3 worm cellular contexts compared by ENCODE assay signal in the genomic region with DNA sequence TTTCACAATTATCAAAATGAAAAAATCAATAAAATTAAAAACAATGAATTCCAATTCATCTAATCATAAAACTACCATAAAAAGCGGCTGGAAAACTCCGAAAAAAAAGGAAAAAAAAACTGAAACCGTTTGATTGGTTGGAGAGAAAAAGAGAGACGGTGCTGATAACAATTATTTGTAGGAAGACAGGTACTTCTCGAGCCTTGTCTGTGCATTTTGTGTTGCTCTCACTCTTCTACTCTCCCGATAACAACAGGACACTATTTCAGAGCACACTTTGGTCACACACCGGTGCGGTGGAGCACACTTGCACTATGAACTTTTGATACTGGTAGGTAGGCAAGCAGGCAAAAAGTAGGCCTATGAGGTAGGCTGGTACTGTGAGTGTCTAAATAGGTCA.
A peak's percentile ranks its signal among the peaks of the same experiment; 100 is the strongest.
TF ChIP-seq lines count a peak whose summit lies in the region.

No protein-coding gene starts in this region.

TF ChIP-seq in whole organism, L1 larva, 84 proteins besides CTCF, POLR2A, EP300 and RAD21 (continued from another document):
- TF ChIP-seq lsy-2 (tag; optimal IDR thresholded peaks at IDR 0.05; lab: Kevin White, UChicago) (peak in 1 of 2 experiments; percentile 25), alr-1 (tag; optimal IDR thresholded peaks at IDR 0.05; lab: Kevin White, UChicago; ENCODE audit: borderline replicate concordance) (no peak), nhr-77 (tag; optimal IDR thresholded peaks at IDR 0.05; lab: Kevin White, UChicago) (peak; percentile 4), efl-1 (optimal IDR thresholded peaks at IDR 0.05; lab: Kevin White, UChicago) (no peak), efl-1 (GFP tag; optimal IDR thresholded peaks at IDR 0.05 in 1 of 2; lab: Kevin White, UChicago) (peak in 1 of 2 experiments; percentile 67), lin-35 (GFP tag; optimal IDR thresholded peaks at IDR 0.05; lab: Kevin White, UChicago) (peak in 1 of 2 experiments; percentile 38), ceh-88 (GFP tag; IDR thresholded peaks at IDR 0.05; lab: Robert Waterston, UW) (no peak)

TF ChIP-seq in whole organism, L4 larva, 104 proteins besides CTCF, POLR2A, EP300 and RAD21 (continued from another document):
- peak in 1 of 2 experiments; percentile 21 for TF ChIP-seq daf-16 (GFP tag; optimal IDR thresholded peaks at IDR 0.05; lab: Kevin White, UChicago)
- peak; percentile 89 for TF ChIP-seq daf-16 (tag; optimal IDR thresholded peaks at IDR 0.05; lab: Kevin White, UChicago)
- TF ChIP-seq mep-1 (tag; optimal IDR thresholded peaks at IDR 0.05; lab: Kevin White, UChicago): peak; percentile 29
- TF ChIP-seq unc-62 (GFP tag; optimal IDR thresholded peaks at IDR 0.05 in 1 of 2; lab: Kevin White, UChicago): peak in 1 of 2 experiments; percentile 42
- TF ChIP-seq unc-62 (tag; optimal IDR thresholded peaks at IDR 0.05; lab: Kevin White, UChicago): no peak
- TF ChIP-seq lin-39 (tag; optimal IDR thresholded peaks at IDR 0.05; lab: Kevin White, UChicago): no peak
- no peak for TF ChIP-seq F37D6.2 (tag; optimal IDR thresholded peaks at IDR 0.05; lab: Kevin White, UChicago)
- no peak for TF ChIP-seq ZK337.2 (GFP tag; IDR thresholded peaks at IDR 0.05; lab: Robert Waterston, UW)
- TF ChIP-seq saeg-2 (GFP tag; IDR thresholded peaks at IDR 0.05; lab: Robert Waterston, UW): peak; percentile 72; the same call in 1 of the 2 replicates
- TF ChIP-seq madf-9 (GFP tag; conservative IDR thresholded peaks at IDR 0.05; lab: Robert Waterston, UW): no peak
- TF ChIP-seq nhr-77 (tag; optimal IDR thresholded peaks at IDR 0.05; lab: Kevin White, UChicago): peak; percentile 99
- TF ChIP-seq nhr-25 (tag; optimal IDR thresholded peaks at IDR 0.05; lab: Kevin White, UChicago; ENCODE audit: borderline replicate concordance, insufficient read depth): no peak
- TF ChIP-seq lsy-2 (tag; optimal IDR thresholded peaks at IDR 0.05; lab: Kevin White, UChicago): peak in 1 of 2 experiments; percentile 48
- TF ChIP-seq dve-1 (tag; optimal IDR thresholded peaks at IDR 0.05; lab: Kevin White, UChicago; ENCODE audit: insufficient read depth): peak; percentile 76
- no peak for TF ChIP-seq F26F4.8 (GFP tag; conservative IDR thresholded peaks at IDR 0.05; lab: Robert Waterston, UW)
- no peak for TF ChIP-seq ceh-62 (tag; optimal IDR thresholded peaks at IDR 0.05; lab: Kevin White, UChicago)
- peak; percentile 50 for TF ChIP-seq hlh-30 (tag; optimal IDR thresholded peaks at IDR 0.05; lab: Kevin White, UChicago; ENCODE audit: insufficient read depth)
- TF ChIP-seq snpc-4 (tag; optimal IDR thresholded peaks at IDR 0.05; lab: Kevin White, UChicago): no peak
- peak; percentile 86 for TF ChIP-seq php-3 (GFP tag; IDR thresholded peaks at IDR 0.05; lab: Robert Waterston, UW)
- no peak for TF ChIP-seq set-16 (GFP tag; IDR thresholded peaks at IDR 0.05; lab: Robert Waterston, UW)
- peak; percentile 41; the same call in 1 of the 2 replicates for TF ChIP-seq lin-1 (GFP tag; IDR thresholded peaks at IDR 0.05; lab: Robert Waterston, UW)
- TF ChIP-seq pha-4 (GFP tag; IDR thresholded peaks at IDR 0.05; lab: Robert Waterston, UW): no peak
- no peak for TF ChIP-seq pha-4 (tag; optimal IDR thresholded peaks at IDR 0.05; lab: Kevin White, UChicago)
- no peak for TF ChIP-seq snpc-1.2 (GFP tag; IDR thresholded peaks at IDR 0.05; lab: Robert Waterston, UW)
- TF ChIP-seq dmd-6 (GFP tag; IDR thresholded peaks at IDR 0.05; lab: Robert Waterston, UW): peak; percentile 91
- TF ChIP-seq hmg-1.1 (GFP tag; IDR thresholded peaks at IDR 0.05; lab: Robert Waterston, UW): no peak
- TF ChIP-seq lin-13 (GFP tag; optimal IDR thresholded peaks at IDR 0.05; lab: Kevin White, UChicago): no peak
- TF ChIP-seq Y5F2A.4 (GFP tag; optimal IDR thresholded peaks at IDR 0.05; lab: Kevin White, UChicago): no peak
- TF ChIP-seq ceh-20 (GFP tag; IDR thresholded peaks at IDR 0.05; lab: Robert Waterston, UW): no peak
- no peak for TF ChIP-seq ceh-82 (tag; optimal IDR thresholded peaks at IDR 0.05; lab: Kevin White, UChicago)
- TF ChIP-seq pqm-1 (tag; optimal IDR thresholded peaks at IDR 0.05; lab: Kevin White, UChicago): peak; percentile 93
- TF ChIP-seq nhr-28 (tag; optimal IDR thresholded peaks at IDR 0.05; lab: Kevin White, UChicago): peak; percentile 99
- TF ChIP-seq unc-39 (tag; optimal IDR thresholded peaks at IDR 0.05; lab: Kevin White, UChicago): no peak
- TF ChIP-seq R02D3.7 (tag; optimal IDR thresholded peaks at IDR 0.05; lab: Kevin White, UChicago): no peak
- no peak for TF ChIP-seq fos-1 (tag; optimal IDR thresholded peaks at IDR 0.05; lab: Kevin White, UChicago)
- TF ChIP-seq dmd-9 (GFP tag; IDR thresholded peaks at IDR 0.05; lab: Robert Waterston, UW): no peak
- TF ChIP-seq ztf-7 (tag; optimal IDR thresholded peaks at IDR 0.05; lab: Kevin White, UChicago): no peak
- TF ChIP-seq skn-1 (tag; optimal IDR thresholded peaks at IDR 0.05; lab: Kevin White, UChicago): no peak
- TF ChIP-seq daf-8 (GFP tag; IDR thresholded peaks at IDR 0.05; lab: Robert Waterston, UW): no peak
- TF ChIP-seq duxl-1 (tag; optimal IDR thresholded peaks at IDR 0.05; lab: Kevin White, UChicago; ENCODE audit: poor library complexity): no peak
- TF ChIP-seq madf-5 (GFP tag; IDR thresholded peaks at IDR 0.05; lab: Robert Waterston, UW): no peak
- no peak for TF ChIP-seq nhr-41 (GFP tag; IDR thresholded peaks at IDR 0.05; lab: Robert Waterston, UW)
- no peak for TF ChIP-seq egl-43 (GFP tag; IDR thresholded peaks at IDR 0.05; lab: Robert Waterston, UW)
- peak; percentile 64 for TF ChIP-seq aha-1 (tag; lab: Kevin White, UChicago)
- no peak for TF ChIP-seq ama-1 (optimal IDR thresholded peaks at IDR 0.05; lab: Kevin White, UChicago)
- TF ChIP-seq mxl-3 (GFP tag; optimal IDR thresholded peaks at IDR 0.05; lab: Kevin White, UChicago): peak; percentile 31
- peak; percentile 69 for TF ChIP-seq lin-38 (GFP tag; IDR thresholded peaks at IDR 0.05; lab: Robert Waterston, UW)

TF ChIP-seq in whole organism, young adult, 124 proteins besides CTCF, POLR2A, EP300 and RAD21 (continued from another document):
- TF ChIP-seq sdz-38 (tag; optimal IDR thresholded peaks at IDR 0.05; lab: Kevin White, UChicago) (no peak), egl-18 (GFP tag; IDR thresholded peaks at IDR 0.05; lab: Robert Waterston, UW) (no peak), C06A6.2 (GFP tag; conservative IDR thresholded peaks at IDR 0.05; lab: Robert Waterston, UW) (no peak), akir-1 (GFP tag; optimal IDR thresholded peaks at IDR 0.05; lab: Kevin White, UChicago) (no peak), T26A5.8 (tag; optimal IDR thresholded peaks at IDR 0.05; lab: Kevin White, UChicago) (no peak), hlh-26 (GFP tag; conservative IDR thresholded peaks at IDR 0.05; lab: Robert Waterston, UW) (no peak), lsl-1 (GFP tag; optimal IDR thresholded peaks at IDR 0.05; lab: Kevin White, UChicago) (no peak), aptf-2 (GFP tag; conservative IDR thresholded peaks at IDR 0.05; lab: Robert Waterston, UW) (no peak), nfya-1 (tag; optimal IDR thresholded peaks at IDR 0.05; lab: Kevin White, UChicago; ENCODE audit: borderline replicate concordance, insufficient read depth) (no peak), lin-40 (tag; optimal IDR thresholded peaks at IDR 0.05; lab: Kevin White, UChicago) (no peak), lin-26 (GFP tag; IDR thresholded peaks at IDR 0.05; lab: Robert Waterston, UW) (no peak), madf-6 (GFP tag; IDR thresholded peaks at IDR 0.05; lab: Robert Waterston, UW) (no peak), F22D6.2 (tag; optimal IDR thresholded peaks at IDR 0.05; lab: Kevin White, UChicago) (no peak), hmg-20 (GFP tag; IDR thresholded peaks at IDR 0.05; lab: Robert Waterston, UW) (no peak), ztf-28 (GFP tag; IDR thresholded peaks at IDR 0.05; lab: Robert Waterston, UW) (no peak), zim-3 (tag; optimal IDR thresholded peaks at IDR 0.05; lab: Kevin White, UChicago) (no peak), nhr-27 (tag; optimal IDR thresholded peaks at IDR 0.05; lab: Kevin White, UChicago) (no peak), nhr-90 (tag; optimal IDR thresholded peaks at IDR 0.05; lab: Kevin White, UChicago) (peak; percentile 7), attf-5 (GFP tag; optimal IDR thresholded peaks at IDR 0.05; lab: Kevin White, UChicago) (peak; percentile 35), ama-1 (optimal IDR thresholded peaks at IDR 0.05; lab: Kevin White, UChicago) (no peak), ama-1 (GFP tag; optimal IDR thresholded peaks at IDR 0.05; lab: Kevin White, UChicago) (no peak), F49E8.2 (tag; optimal IDR thresholded peaks at IDR 0.05; lab: Kevin White, UChicago; ENCODE audit: insufficient read depth) (no peak), Y53G8AR.9 (GFP tag; conservative IDR thresholded peaks at IDR 0.05; lab: Robert Waterston, UW) (no peak), attf-3 (GFP tag; conservative IDR thresholded peaks at IDR 0.05; lab: Robert Waterston, UW) (no peak), ceh-27 (GFP tag; optimal IDR thresholded peaks at IDR 0.05; lab: Kevin White, UChicago) (no peak), F52B5.7 (tag; optimal IDR thresholded peaks at IDR 0.05; lab: Kevin White, UChicago) (no peak), ztf-25 (GFP tag; IDR thresholded peaks at IDR 0.05; lab: Robert Waterston, UW) (no peak), K11D2.4 (GFP tag; IDR thresholded peaks at IDR 0.05; lab: Robert Waterston, UW) (no peak), tbx-9 (tag; optimal IDR thresholded peaks at IDR 0.05; lab: Kevin White, UChicago; ENCODE audit: borderline replicate concordance) (no peak), atf-7 (tag; optimal IDR thresholded peaks at IDR 0.05; lab: Kevin White, UChicago) (no peak), egrh-3 (GFP tag; IDR thresholded peaks at IDR 0.05; lab: Robert Waterston, UW) (no peak), ztf-22 (GFP tag; optimal IDR thresholded peaks at IDR 0.05; lab: Kevin White, UChicago) (peak; percentile 40), C17E4.6 (GFP tag; IDR thresholded peaks at IDR 0.05; lab: Robert Waterston, UW) (no peak), rpc-1 (optimal IDR thresholded peaks at IDR 0.05; lab: Kevin White, UChicago) (no peak), rpc-1 (tag; optimal IDR thresholded peaks at IDR 0.05; lab: Kevin White, UChicago) (no peak), hlh-12 (tag; optimal IDR thresholded peaks at IDR 0.05; lab: Kevin White, UChicago) (no peak), mel-28 (tag; optimal IDR thresholded peaks at IDR 0.05; lab: Kevin White, UChicago; ENCODE audit: borderline replicate concordance) (no peak), unc-62 (GFP tag; optimal IDR thresholded peaks at IDR 0.05; lab: Kevin White, UChicago) (no peak), aptf-3 (GFP tag; IDR thresholded peaks at IDR 0.05; lab: Robert Waterston, UW) (no peak), cebp-2 (GFP tag; IDR thresholded peaks at IDR 0.05; lab: Robert Waterston, UW) (no peak), nhr-80 (tag; optimal IDR thresholded peaks at IDR 0.05; lab: Kevin White, UChicago) (peak; percentile 92), T07F8.4 (tag; optimal IDR thresholded peaks at IDR 0.05; lab: Kevin White, UChicago) (no peak), F23B12.7 (tag; optimal IDR thresholded peaks at IDR 0.05; lab: Kevin White, UChicago; ENCODE audit: insufficient read depth) (no peak), dpl-1 (GFP tag; optimal IDR thresholded peaks at IDR 0.05; lab: Kevin White, UChicago) (no peak), egl-44 (GFP tag; IDR thresholded peaks at IDR 0.05; lab: Robert Waterston, UW) (no peak), sea-2 (GFP tag; IDR thresholded peaks at IDR 0.05; lab: Robert Waterston, UW) (no peak), mcd-1 (GFP tag; IDR thresholded peaks at IDR 0.05; lab: Robert Waterston, UW) (peak; percentile 62), die-1 (tag; optimal IDR thresholded peaks at IDR 0.05; lab: Kevin White, UChicago) (no peak), Y53F4B.3 (GFP tag; IDR thresholded peaks at IDR 0.05; lab: Robert Waterston, UW) (no peak), pha-4 (tag; optimal IDR thresholded peaks at IDR 0.05; lab: Kevin White, UChicago) (no peak), attf-6 (GFP tag; IDR thresholded peaks at IDR 0.05; lab: Robert Waterston, UW) (no peak), snpc-1.3 (tag; optimal IDR thresholded peaks at IDR 0.05; lab: Kevin White, UChicago; ENCODE audit: insufficient read depth) (no peak), ztf-18 (tag; optimal IDR thresholded peaks at IDR 0.05; lab: Kevin White, UChicago) (no peak)
